Fruit fly (Drosophila melanogaster): ENCODE data around the gene CG4942.

The CG4942 gene

dm6 chr3L:9055870-9056807, 16.8 kb upstream of the CG4942 start (continued):
- no peak for TF ChIP-seq CG11902 (GFP tag; optimal IDR thresholded peaks at IDR 0.05)
- no peak for TF ChIP-seq eg (GFP tag; IDR thresholded peaks at IDR 0.05)
- no peak for TF ChIP-seq dac (GFP tag; optimal IDR thresholded peaks at IDR 0.05)
- TF ChIP-seq Lpt (GFP tag; optimal IDR thresholded peaks at IDR 0.05), result peak; percentile 65
- no peak for TF ChIP-seq fd59A (GFP tag; optimal IDR thresholded peaks at IDR 0.05)
- TF ChIP-seq Blimp-1 (GFP tag; optimal IDR thresholded peaks at IDR 0.05), result no peak
- no peak for TF ChIP-seq Hr39 (GFP tag; optimal IDR thresholded peaks at IDR 0.05)
- TF ChIP-seq CG6276 (GFP tag; optimal IDR thresholded peaks at IDR 0.05), result no peak
- no peak for TF ChIP-seq CG7368 (GFP tag; optimal IDR thresholded peaks at IDR 0.05)
- no peak for TF ChIP-seq Eip93F (GFP tag; optimal IDR thresholded peaks at IDR 0.05)
- no peak for TF ChIP-seq CG6808 (GFP tag; optimal IDR thresholded peaks at IDR 0.05)
- no peak for TF ChIP-seq OdsH (GFP tag; optimal IDR thresholded peaks at IDR 0.05)
- no peak for TF ChIP-seq fd85E (GFP tag; optimal IDR thresholded peaks at IDR 0.05)
- TF ChIP-seq Met (GFP tag; optimal IDR thresholded peaks at IDR 0.05), result no peak
- TF ChIP-seq svp (GFP tag), result no peak
- TF ChIP-seq vri (GFP tag; optimal IDR thresholded peaks at IDR 0.05), result peak; percentile 91
- TF ChIP-seq CG6163 (GFP tag; IDR thresholded peaks at IDR 0.05), result 0 out of 3 replicates have a peak, but pooled peaks have one; percentile 16
- no peak for TF ChIP-seq Sox14 (GFP tag; optimal IDR thresholded peaks at IDR 0.05)
- no peak for TF ChIP-seq CG11294 (GFP tag; IDR thresholded peaks at IDR 0.05)
- no peak for TF ChIP-seq CG32006 (GFP tag; optimal IDR thresholded peaks at IDR 0.05)
- no peak for TF ChIP-seq lz (GFP tag; optimal IDR thresholded peaks at IDR 0.05)
- TF ChIP-seq spab (GFP tag; optimal IDR thresholded peaks at IDR 0.05), result no peak
- no peak for TF ChIP-seq Sox15 (GFP tag; optimal IDR thresholded peaks at IDR 0.05)
- TF ChIP-seq achi (GFP tag; optimal IDR thresholded peaks at IDR 0.05), result no peak
- TF ChIP-seq ss (GFP tag; optimal IDR thresholded peaks at IDR 0.05), result peak in 1 of 2 experiments; percentile 24
- no peak for TF ChIP-seq topi (GFP tag; optimal IDR thresholded peaks at IDR 0.05)
- no peak for TF ChIP-seq Eip78C (GFP tag)
- no peak for TF ChIP-seq acj6 (GFP tag; optimal IDR thresholded peaks at IDR 0.05)
- no peak for TF ChIP-seq CG4318 (GFP tag; optimal IDR thresholded peaks at IDR 0.05)
- no peak for TF ChIP-seq CG8119 (GFP tag; IDR thresholded peaks at IDR 0.05)
- TF ChIP-seq cyc (GFP tag; optimal IDR thresholded peaks at IDR 0.05), result no peak

dm6 chr3L:9057429-9058088, 15.3 kb upstream of the CG4942 start:
- TF ChIP-seq CG1621 (tag; optimal IDR thresholded peaks at IDR 0.05) (peak; percentile 93), CG16779 (tag; optimal IDR thresholded peaks at IDR 0.05) (peak; percentile 95), Hr39 (GFP tag; optimal IDR thresholded peaks at IDR 0.05) (peak; percentile 86), CG8632 (GFP tag; optimal IDR thresholded peaks at IDR 0.05) (peak; percentile 97), net (GFP tag; optimal IDR thresholded peaks at IDR 0.05) (peak; percentile 95), achi (GFP tag; optimal IDR thresholded peaks at IDR 0.05) (peak; percentile 97), fkh (GFP tag; optimal IDR thresholded peaks at IDR 0.05) (peak; percentile 72), eg (GFP tag; IDR thresholded peaks at IDR 0.05) (peak; percentile 97), Gug (GFP tag; IDR thresholded peaks at IDR 0.05) (peak; percentile 96), Smox (GFP tag; optimal IDR thresholded peaks at IDR 0.05) (peak; percentile 95), Sox14 (GFP tag; optimal IDR thresholded peaks at IDR 0.05) (peak; percentile 93), fd59A (GFP tag; optimal IDR thresholded peaks at IDR 0.05) (peak; percentile 97), CG9139 (GFP tag; optimal IDR thresholded peaks at IDR 0.05) (peak; percentile 95), CG11902 (GFP tag; optimal IDR thresholded peaks at IDR 0.05) (peak; percentile 92), CG31627 (GFP tag; optimal IDR thresholded peaks at IDR 0.05) (peak; percentile 91), Hr38 (GFP tag; optimal IDR thresholded peaks at IDR 0.05) (no peak), cyc (GFP tag; optimal IDR thresholded peaks at IDR 0.05) (peak; percentile 94), Blimp-1 (GFP tag; optimal IDR thresholded peaks at IDR 0.05) (peak; percentile 99), CG6163 (GFP tag; IDR thresholded peaks at IDR 0.05) (peak; percentile 98), CG10669 (GFP tag; optimal IDR thresholded peaks at IDR 0.05) (peak; percentile 97), Lpt (GFP tag; optimal IDR thresholded peaks at IDR 0.05) (peak; percentile 96), CG3032 (tag; optimal IDR thresholded peaks at IDR 0.05) (peak; percentile 99), CG8119 (GFP tag; IDR thresholded peaks at IDR 0.05) (peak; percentile 98), CG8319 (GFP tag; optimal IDR thresholded peaks at IDR 0.05) (peak; percentile 94), CG6808 (GFP tag; optimal IDR thresholded peaks at IDR 0.05) (peak; percentile 95), lz (GFP tag; optimal IDR thresholded peaks at IDR 0.05) (peak; percentile 95), pdm3 (GFP tag; optimal IDR thresholded peaks at IDR 0.05) (peak; percentile 95), salr (GFP tag; optimal IDR thresholded peaks at IDR 0.05) (peak; percentile 87 to 96), Hr4 (GFP tag; optimal IDR thresholded peaks at IDR 0.05) (peak; percentile 95)
